Fruit fly (Drosophila melanogaster): ENCODE data around the gene CG9154.
A peak's percentile ranks its signal among the peaks of the same experiment; 100 is the strongest.

CG9154 gene

dm6 chr2L:6085733-6086317 lies 15.3 kb upstream of the CG9154 start:
- TF ChIP-seq Myc (optimal IDR thresholded peaks at IDR 0.05) (no peak), Dfd (GFP tag; optimal IDR thresholded peaks at IDR 0.05) (no peak), OdsH (GFP tag; optimal IDR thresholded peaks at IDR 0.05) (peak; percentile 49), h (GFP tag; optimal IDR thresholded peaks at IDR 0.05) (peak; percentile 51), CrebA (GFP tag; optimal IDR thresholded peaks at IDR 0.05; ENCODE audit: borderline replicate concordance) (peak; percentile 42), HLH106 (tag; optimal IDR thresholded peaks at IDR 0.05) (peak; percentile 22), Hr83 (GFP tag; optimal IDR thresholded peaks at IDR 0.05; ENCODE audit: poor library complexity, severe bottlenecking) (peak; percentile 52), Rel (GFP tag; optimal IDR thresholded peaks at IDR 0.05) (peak; percentile 25), Rel (tag; optimal IDR thresholded peaks at IDR 0.05) (peak; percentile 40), brk (GFP tag; optimal IDR thresholded peaks at IDR 0.05) (peak; percentile 27), psq (GFP tag; optimal IDR thresholded peaks at IDR 0.05) (peak; percentile 48), Hr78 (GFP tag; optimal IDR thresholded peaks at IDR 0.05) (no peak), Vsx2 (GFP tag; optimal IDR thresholded peaks at IDR 0.05; ENCODE audit: partially characterized antibody) (no peak), Hnf4 (GFP tag; optimal IDR thresholded peaks at IDR 0.05) (peak; percentile 66), tai (GFP tag; optimal IDR thresholded peaks at IDR 0.05) (peak; percentile 43), CG32264 (GFP tag; optimal IDR thresholded peaks at IDR 0.05) (no peak), br (GFP tag; optimal IDR thresholded peaks at IDR 0.05) (peak; percentile 4), fru (GFP tag; optimal IDR thresholded peaks at IDR 0.05) (peak; percentile 41), Dif (GFP tag; optimal IDR thresholded peaks at IDR 0.05; ENCODE audit: partially characterized antibody) (peak; percentile 52)

DNA sequence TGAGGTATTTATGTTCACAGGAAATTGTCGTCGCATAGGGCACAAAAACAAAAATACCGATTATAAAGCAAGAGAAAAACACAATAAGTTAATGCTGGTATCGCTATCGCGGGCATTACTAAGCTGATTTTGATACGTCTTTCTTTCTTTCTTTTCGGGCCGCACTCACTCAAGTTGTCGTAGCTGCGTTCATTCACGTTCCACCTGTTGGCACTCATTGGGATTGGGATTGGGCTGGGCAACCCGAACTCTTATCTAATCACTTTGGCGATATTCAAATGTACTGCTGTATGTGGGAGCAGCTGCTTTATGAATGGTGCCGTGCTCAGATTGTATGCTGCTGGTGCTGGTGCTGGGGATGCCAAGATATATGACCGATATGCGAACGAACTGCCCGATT lies 14.2 kb upstream of the CG9154 start:
- no peak for TF ChIP-seq Sp1 (GFP tag; optimal IDR thresholded peaks at IDR 0.05)
- TF ChIP-seq N (GFP tag; optimal IDR thresholded peaks at IDR 0.05): no peak
- no peak for TF ChIP-seq ey (GFP tag; optimal IDR thresholded peaks at IDR 0.05)
- TF ChIP-seq brk (GFP tag; optimal IDR thresholded peaks at IDR 0.05): no peak
- TF ChIP-seq h (GFP tag; optimal IDR thresholded peaks at IDR 0.05): peak; percentile 9
- TF ChIP-seq jim (GFP tag; optimal IDR thresholded peaks at IDR 0.05): no peak
- TF ChIP-seq usp (GFP tag; optimal IDR thresholded peaks at IDR 0.05): no peak
- no peak for TF ChIP-seq lola (GFP tag; optimal IDR thresholded peaks at IDR 0.05)
- no peak for TF ChIP-seq foxo (GFP tag; optimal IDR thresholded peaks at IDR 0.05)
- TF ChIP-seq Hr83 (GFP tag; optimal IDR thresholded peaks at IDR 0.05; ENCODE audit: poor library complexity, severe bottlenecking): peak; percentile 3
- no peak for TF ChIP-seq Abd-B (GFP tag; optimal IDR thresholded peaks at IDR 0.05)
- no peak for TF ChIP-seq dsf (GFP tag; optimal IDR thresholded peaks at IDR 0.05; ENCODE audit: borderline replicate concordance)
- no peak for TF ChIP-seq psq (GFP tag; optimal IDR thresholded peaks at IDR 0.05)
- no peak for TF ChIP-seq CG9705 (GFP tag; optimal IDR thresholded peaks at IDR 0.05)
- no peak for TF ChIP-seq HLH106 (tag; optimal IDR thresholded peaks at IDR 0.05)
- TF ChIP-seq Jra (GFP tag; optimal IDR thresholded peaks at IDR 0.05): no peak
- no peak for TF ChIP-seq dmrt93B (GFP tag; optimal IDR thresholded peaks at IDR 0.05)
- TF ChIP-seq tai (GFP tag; optimal IDR thresholded peaks at IDR 0.05): no peak
- no peak for TF ChIP-seq br (GFP tag; optimal IDR thresholded peaks at IDR 0.05)
- TF ChIP-seq Myc (optimal IDR thresholded peaks at IDR 0.05): no peak
- no peak for TF ChIP-seq Rel (GFP tag; optimal IDR thresholded peaks at IDR 0.05)
- peak; percentile 49 for TF ChIP-seq Rel (tag; optimal IDR thresholded peaks at IDR 0.05)

- TF ChIP-seq jim (GFP tag; optimal IDR thresholded peaks at IDR 0.05): no peak
- TF ChIP-seq Myc (optimal IDR thresholded peaks at IDR 0.05): no peak
- no peak for TF ChIP-seq usp (GFP tag; optimal IDR thresholded peaks at IDR 0.05)
- no peak for TF ChIP-seq dmrt93B (GFP tag; optimal IDR thresholded peaks at IDR 0.05)
- TF ChIP-seq Mio (GFP tag; optimal IDR thresholded peaks at IDR 0.05): no peak
- no peak for TF ChIP-seq tai (GFP tag; optimal IDR thresholded peaks at IDR 0.05)
- no peak for TF ChIP-seq GATAd (GFP tag; optimal IDR thresholded peaks at IDR 0.05)
- no peak for TF ChIP-seq pan (optimal IDR thresholded peaks at IDR 0.05)
- peak; percentile 34 for TF ChIP-seq Hr83 (GFP tag; optimal IDR thresholded peaks at IDR 0.05; ENCODE audit: poor library complexity, severe bottlenecking)
- TF ChIP-seq sage (GFP tag; optimal IDR thresholded peaks at IDR 0.05): no peak
- no peak for TF ChIP-seq woc (GFP tag; optimal IDR thresholded peaks at IDR 0.05)
- TF ChIP-seq Jra (GFP tag; optimal IDR thresholded peaks at IDR 0.05): peak; percentile 49
- no peak for TF ChIP-seq CG9705 (GFP tag; optimal IDR thresholded peaks at IDR 0.05)
- no peak for TF ChIP-seq HLH106 (tag; optimal IDR thresholded peaks at IDR 0.05)
- peak; percentile 52 for TF ChIP-seq Dif (GFP tag; optimal IDR thresholded peaks at IDR 0.05; ENCODE audit: partially characterized antibody)
- no peak for TF ChIP-seq lola (GFP tag; optimal IDR thresholded peaks at IDR 0.05)
- no peak for TF ChIP-seq fru (GFP tag; optimal IDR thresholded peaks at IDR 0.05)
- TF ChIP-seq dl (GFP tag; optimal IDR thresholded peaks at IDR 0.05; ENCODE audit: insufficient read depth in 1 of 2, partially characterized antibody in 2 of 2): no peak
- TF ChIP-seq foxo (GFP tag; optimal IDR thresholded peaks at IDR 0.05): no peak
- no peak for TF ChIP-seq CG32264 (GFP tag; optimal IDR thresholded peaks at IDR 0.05)
- peak; percentile 15 for TF ChIP-seq Hnf4 (GFP tag; optimal IDR thresholded peaks at IDR 0.05)
- TF ChIP-seq CrebA (GFP tag; optimal IDR thresholded peaks at IDR 0.05; ENCODE audit: borderline replicate concordance): peak; percentile 62
- TF ChIP-seq brk (GFP tag; optimal IDR thresholded peaks at IDR 0.05): peak; percentile 2
- TF ChIP-seq br (GFP tag; optimal IDR thresholded peaks at IDR 0.05): peak; percentile 57
- TF ChIP-seq N (GFP tag; optimal IDR thresholded peaks at IDR 0.05): no peak
- peak; percentile 35 for TF ChIP-seq psq (GFP tag; optimal IDR thresholded peaks at IDR 0.05)
- TF ChIP-seq Vsx2 (GFP tag; optimal IDR thresholded peaks at IDR 0.05; ENCODE audit: partially characterized antibody): peak; percentile 30
- peak; percentile 16 for TF ChIP-seq Sp1 (GFP tag; optimal IDR thresholded peaks at IDR 0.05)
- TF ChIP-seq OdsH (GFP tag; optimal IDR thresholded peaks at IDR 0.05): peak; percentile 29
- TF ChIP-seq ey (GFP tag; optimal IDR thresholded peaks at IDR 0.05): no peak
- no peak for TF ChIP-seq sv (GFP tag; optimal IDR thresholded peaks at IDR 0.05)
- no peak for TF ChIP-seq dsf (GFP tag; optimal IDR thresholded peaks at IDR 0.05; ENCODE audit: borderline replicate concordance)
- no peak for TF ChIP-seq Hr78 (GFP tag; optimal IDR thresholded peaks at IDR 0.05)
- TF ChIP-seq Dfd (GFP tag; optimal IDR thresholded peaks at IDR 0.05): no peak
- TF ChIP-seq Abd-B (GFP tag; optimal IDR thresholded peaks at IDR 0.05): no peak
- TF ChIP-seq h (GFP tag; optimal IDR thresholded peaks at IDR 0.05): peak; percentile 42
Observed at dm6 chr2L:6082936-6083627, 12.6 kb upstream of the CG9154 start.

Data from whole organism, wandering third instar larva.